Worm (Caenorhabditis elegans) whole organism, L1 larva: Measurements from ENCODE around the gene F43C11.2.

Experiments
- C04F5.9 ChIP-seq: sonication (generic microtip); optimal IDR thresholded peaks from 2 replicates; lab custom pipeline; 2016; ENCODE audit warnings: missing genetic modification characterization, missing compliant biosample characterization
- C34B4.2 ChIP-seq: sonication (generic microtip); optimal IDR thresholded peaks from 2 replicates; lab custom pipeline; 2017; ENCODE audit warnings: mild to moderate bottlenecking, missing genetic modification characterization, missing compliant biosample characterization
- ceh-82 ChIP-seq, 3 experiments: fragments of 150-350 bp in 1 of 3; sonication (generic microtip) in 2 of 3; optimal IDR thresholded peaks; 2 replicates each; lab custom pipeline; 2014 to 2017; ENCODE audit warnings: missing biosample characterization in 3 of 3, missing genetic modification characterization in 3 of 3
- ceh-88 ChIP-seq: fragments of 200-800 bp; sonication (Bioruptor generic); IDR thresholded peaks from 2 replicates; pipeline ENCODE4 v1.3.6; 2022; ENCODE audit warnings: missing genetic modification characterization, missing compliant biosample characterization
- ceh-90 ChIP-seq: sonication (generic microtip); optimal IDR thresholded peaks from 2 replicates; lab custom pipeline; 2016; ENCODE audit warnings: missing genetic modification characterization, missing compliant biosample characterization
- ces-1 ChIP-seq: fragments of 150-350 bp; optimal IDR thresholded peaks from 2 replicates; lab custom pipeline; 2014; ENCODE audit warnings: missing biosample characterization, missing genetic modification reagents, missing genetic modification characterization
- dsc-1 ChIP-seq: sonication (generic microtip); optimal IDR thresholded peaks from 2 replicates; lab custom pipeline; 2016; ENCODE audit warnings: mild to moderate bottlenecking, missing genetic modification characterization, missing compliant biosample characterization
- efl-1 ChIP-seq, 4 experiments: fragments of 150-350 bp; optimal IDR thresholded peaks in 3 of 4; peaks in 1 of 4; 1 replicate in 1 of 4; 2 replicates in 3 of 4; lab custom pipeline; 2014; ENCODE audit warnings: missing biosample characterization in 2 of 4, missing genetic modification characterization in 2 of 4, missing genetic modification reagents in 2 of 4
- egl-27 ChIP-seq, 2 experiments: fragments of 150-350 bp in 1 of 2; sonication (generic microtip); optimal IDR thresholded peaks; 3 replicates each; lab custom pipeline; 2017 to 2018; ENCODE audit warnings: missing biosample characterization in 2 of 2, missing genetic modification characterization in 2 of 2, missing genetic modification reagents in 2 of 2
- elt-2 ChIP-seq: sonication (generic microtip); optimal IDR thresholded peaks from 2 replicates; lab custom pipeline; 2016; ENCODE audit warnings: missing genetic modification characterization, mild to moderate bottlenecking, inconsistent platforms, missing compliant biosample characterization, missing genetic modification reagents
- fkh-4 ChIP-seq: sonication (generic microtip); optimal IDR thresholded peaks from 2 replicates; lab custom pipeline; 2016; ENCODE audit warnings: missing compliant biosample characterization, missing genetic modification characterization, borderline replicate concordance
- fkh-8 ChIP-seq: sonication (generic microtip); optimal IDR thresholded peaks from 2 replicates; lab custom pipeline; 2016; ENCODE audit warnings: mild to moderate bottlenecking, missing genetic modification characterization, missing compliant biosample characterization
- grh-1 ChIP-seq: fragments of 200-800 bp; sonication (Bioruptor generic); IDR thresholded peaks from 2 replicates; pipeline ENCODE4 v1.3.6; 2022; ENCODE audit warnings: missing genetic modification reagents, missing genetic modification characterization, missing compliant biosample characterization
- isw-1 ChIP-seq: fragments of 200-800 bp; sonication (Bioruptor generic); IDR thresholded peaks from 2 replicates; pipeline ENCODE4 v1.3.6; 2022; ENCODE audit warnings: missing genetic modification characterization, missing compliant biosample characterization
- lin-15B ChIP-seq: fragments of 150-350 bp; sonication (generic microtip); optimal IDR thresholded peaks from 3 replicates; lab custom pipeline; 2014; ENCODE audit warnings: missing biosample characterization, missing genetic modification characterization
- lin-35 ChIP-seq, 2 experiments: fragments of 150-350 bp; optimal IDR thresholded peaks; 2 replicates each; lab custom pipeline; 2014; ENCODE audit warnings: missing biosample characterization in 2 of 2, missing genetic modification characterization in 2 of 2, missing genetic modification reagents in 2 of 2
- lir-3 ChIP-seq: sonication (generic microtip); optimal IDR thresholded peaks from 2 replicates; lab custom pipeline; 2016; ENCODE audit warnings: mild to moderate bottlenecking, missing genetic modification characterization, moderate library complexity, missing compliant biosample characterization; ENCODE audit not compliant: poor library complexity
- lsy-2 ChIP-seq, 2 experiments: fragments of 150-350 bp; optimal IDR thresholded peaks; 2 replicates each; lab custom pipeline; 2014; ENCODE audit warnings: missing biosample characterization in 2 of 2, missing genetic modification characterization in 2 of 2
- mab-9 ChIP-seq: fragments of 200-800 bp; sonication (Bioruptor generic); IDR thresholded peaks from 2 replicates; pipeline ENCODE4 v1.3.6; 2022; ENCODE audit warnings: missing genetic modification reagents, missing genetic modification characterization, missing compliant biosample characterization
- mef-2 ChIP-seq: fragments of 150-350 bp; optimal IDR thresholded peaks from 2 replicates; lab custom pipeline; 2014; ENCODE audit warnings: missing biosample characterization, missing genetic modification characterization
- mep-1 ChIP-seq: fragments of 150-350 bp; optimal IDR thresholded peaks from 2 replicates; lab custom pipeline; 2014; ENCODE audit warnings: missing biosample characterization, missing genetic modification characterization
- nhr-12 ChIP-seq: sonication (generic microtip); optimal IDR thresholded peaks from 2 replicates; lab custom pipeline; 2017; ENCODE audit warnings: missing biosample characterization, missing genetic modification characterization
- nhr-20 ChIP-seq: sonication (generic microtip); optimal IDR thresholded peaks from 2 replicates; lab custom pipeline; 2016; ENCODE audit warnings: mild to moderate bottlenecking, missing genetic modification characterization, missing compliant biosample characterization
- nhr-71 ChIP-seq: sonication (generic microtip); optimal IDR thresholded peaks from 2 replicates; lab custom pipeline; 2016; ENCODE audit warnings: mild to moderate bottlenecking, missing genetic modification characterization, moderate library complexity, missing compliant biosample characterization
- nhr-77 ChIP-seq: fragments of 150-350 bp; optimal IDR thresholded peaks from 2 replicates; lab custom pipeline; 2014; ENCODE audit warnings: missing biosample characterization, missing genetic modification characterization
- nhr-90 ChIP-seq: sonication (generic microtip); optimal IDR thresholded peaks from 2 replicates; lab custom pipeline; 2016; ENCODE audit warnings: mild to moderate bottlenecking, missing genetic modification characterization, missing compliant biosample characterization; ENCODE audit not compliant: poor library complexity
- pqm-1 ChIP-seq: sonication (generic microtip); optimal IDR thresholded peaks from 3 replicates; lab custom pipeline; 2017; ENCODE audit warnings: missing biosample characterization, missing genetic modification characterization
- swsn-7 ChIP-seq: sonication (generic microtip); optimal IDR thresholded peaks from 2 replicates; lab custom pipeline; 2016; ENCODE audit warnings: missing genetic modification characterization, missing compliant biosample characterization
- tlp-1 ChIP-seq: fragments of 150-350 bp; optimal IDR thresholded peaks from 2 replicates; lab custom pipeline; 2014; ENCODE audit warnings: missing biosample characterization, missing genetic modification characterization
- unc-30 ChIP-seq: sonication (generic microtip); optimal IDR thresholded peaks from 2 replicates; lab custom pipeline; 2017; ENCODE audit warnings: missing biosample characterization, missing genetic modification characterization
- zag-1 ChIP-seq: fragments of 150-350 bp; optimal IDR thresholded peaks from 2 replicates; lab custom pipeline; 2014; ENCODE audit warnings: missing biosample characterization, missing genetic modification characterization
- zip-4 ChIP-seq: fragments of 200-800 bp; sonication (Bioruptor generic); optimal IDR thresholded peaks from 2 replicates; lab custom pipeline; 2018; ENCODE audit warnings: mild to moderate bottlenecking, missing genetic modification characterization, moderate library complexity, missing compliant biosample characterization
- ztf-11 ChIP-seq, 2 experiments: sonication (generic microtip); optimal IDR thresholded peaks; 2 replicates each; lab custom pipeline; 2016 to 2017; ENCODE audit warnings: missing genetic modification characterization in 2 of 2, missing biosample characterization in 1 of 2, missing compliant biosample characterization in 1 of 2

F43C11.2 gene

DNA sequence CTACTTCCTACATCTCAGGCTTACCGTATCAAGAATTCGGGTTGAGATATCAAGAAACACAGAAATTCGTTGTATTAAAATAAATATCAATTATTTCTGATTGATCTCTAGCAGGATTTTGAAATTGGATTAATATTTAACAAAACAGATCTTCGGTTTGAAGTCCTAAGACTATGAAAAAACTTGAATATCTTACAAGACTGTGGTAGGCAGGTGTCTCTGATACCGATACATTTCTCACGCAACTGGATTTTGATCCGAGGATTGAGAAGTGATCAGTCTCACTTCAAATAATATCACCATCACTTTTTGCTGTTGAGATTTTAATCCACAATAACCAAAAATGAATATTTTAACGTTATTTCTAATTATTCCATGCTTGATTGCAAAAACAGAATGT lies 7.9 kb upstream of the F43C11.2 start, which contains the start of gene F43C11.4:
Gene F43C11.4, plus strand, starts transcription at position 301 of the 400 bp plus-strand sequence.
- TF ChIP-seq pqm-1 (tag; lab: Kevin White, UChicago) (no peak), zip-4 (GFP tag; lab: Kevin White, UChicago) (no peak), ceh-88 (GFP tag; lab: Robert Waterston, UW) (no peak), lir-3 (tag; lab: Kevin White, UChicago) (no peak)

DNA sequence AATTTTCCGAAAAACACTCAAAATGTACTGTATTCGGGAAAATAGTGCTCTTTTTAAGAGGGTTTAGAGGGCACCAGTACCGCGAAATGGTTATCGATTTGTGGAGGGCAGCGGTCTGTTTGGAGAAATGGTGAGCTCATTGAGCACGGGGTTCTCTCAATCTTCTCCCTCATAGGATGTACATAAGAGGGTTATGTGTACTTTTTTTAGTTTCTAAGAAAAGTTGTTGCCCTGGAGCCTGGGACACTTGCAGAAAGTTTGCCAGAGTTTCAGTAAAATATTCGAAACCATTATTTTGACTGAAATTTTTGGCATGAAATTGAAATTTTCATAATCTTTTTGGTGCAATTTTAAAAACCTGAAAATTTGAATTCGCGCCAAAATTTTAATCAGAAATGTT lies 2.0 kb upstream of the F43C11.2 start, which contains the start of gene F43C11.10:
Gene F43C11.10, minus strand, starts transcription at position 101 of the 400 bp plus-strand sequence.
- TF ChIP-seq nhr-77 (tag; lab: Kevin White, UChicago), result no peak
- TF ChIP-seq lin-15B (tag; lab: Kevin White, UChicago), result no peak
- no peak for TF ChIP-seq lsy-2 (tag; optimal IDR thresholded peaks at IDR 0.05; lab: Kevin White, UChicago)
- TF ChIP-seq dsc-1 (tag; lab: Kevin White, UChicago), result no peak
- no peak for TF ChIP-seq fkh-8
- TF ChIP-seq ceh-90 (tag; lab: Kevin White, UChicago), result no peak
- no peak for TF ChIP-seq elt-2 (tag; lab: Kevin White, UChicago)
- no peak for TF ChIP-seq zip-4 (GFP tag; lab: Kevin White, UChicago)
- no peak for TF ChIP-seq tlp-1 (tag; lab: Kevin White, UChicago)
- TF ChIP-seq lin-35 (GFP tag; optimal IDR thresholded peaks at IDR 0.05; lab: Kevin White, UChicago), result no peak
- no peak for TF ChIP-seq ztf-11 (tag; optimal IDR thresholded peaks at IDR 0.05; lab: Kevin White, UChicago)
- TF ChIP-seq swsn-7 (tag; lab: Kevin White, UChicago), result no peak
- no peak for TF ChIP-seq mab-9 (GFP tag; lab: Robert Waterston, UW)
- TF ChIP-seq isw-1 (GFP tag; lab: Robert Waterston, UW), result no peak
- no peak for TF ChIP-seq zag-1 (tag; lab: Kevin White, UChicago)
- no peak for TF ChIP-seq egl-27 (tag; optimal IDR thresholded peaks at IDR 0.05; lab: Kevin White, UChicago)
- TF ChIP-seq nhr-12 (tag; lab: Kevin White, UChicago), result no peak
- no peak for TF ChIP-seq C04F5.9
- TF ChIP-seq nhr-71, result no peak
- no peak for TF ChIP-seq nhr-90 (tag; lab: Kevin White, UChicago)

DNA sequence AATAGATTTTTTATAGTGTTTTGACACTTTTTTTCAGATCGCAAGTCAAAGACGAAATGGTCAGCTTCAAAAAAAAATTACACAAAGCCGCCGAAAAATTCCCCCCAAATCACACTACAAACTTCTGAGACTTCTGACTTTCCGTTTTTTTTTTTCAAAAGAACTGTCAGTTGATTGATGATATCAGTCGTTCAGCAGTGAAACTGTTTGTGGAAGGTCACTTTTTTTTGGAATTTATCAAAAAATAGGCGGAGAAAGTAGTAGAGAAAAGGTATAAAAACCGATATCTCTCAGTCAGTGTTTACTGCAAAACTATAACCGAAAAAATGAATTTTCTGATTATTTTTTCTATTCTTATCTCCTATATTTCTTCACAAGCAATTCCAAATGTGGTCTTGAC lies 1.6 kb upstream of the F43C11.2 start, which contains the start of gene F43C11.3:
Gene F43C11.3, plus strand, starts transcription at position 301 of the 400 bp plus-strand sequence.
- TF ChIP-seq zip-4 (GFP tag; lab: Kevin White, UChicago) (no peak), ces-1 (GFP tag; lab: Kevin White, UChicago) (no peak)
- TF ChIP-seq, all 84 proteins: peak for 0

DNA sequence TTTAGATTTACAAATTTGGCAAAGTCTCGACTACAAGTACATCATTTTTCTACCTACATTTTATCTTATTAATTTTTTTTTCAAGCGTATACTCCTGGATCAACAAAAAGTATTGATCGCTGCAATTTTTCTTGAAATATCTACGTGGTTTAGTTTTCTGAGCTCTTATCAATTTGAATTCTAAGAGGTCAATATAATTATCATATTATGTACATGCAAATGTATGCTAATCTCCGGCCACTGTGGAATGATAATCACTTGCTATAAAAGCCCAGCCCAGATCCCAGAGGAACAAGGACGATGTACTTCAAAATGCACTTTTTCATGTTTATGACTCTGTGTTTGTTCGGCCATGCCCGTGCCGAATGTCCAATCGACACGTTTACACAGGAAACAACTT lies 2.2 kb downstream of the F43C11.2 start, which contains the start of gene F43C11.1:
Gene F43C11.1, plus strand, starts transcription at position 301 of the 400 bp plus-strand sequence.
- TF ChIP-seq ceh-82 (tag; optimal IDR thresholded peaks at IDR 0.05; lab: Kevin White, UChicago), result no peak
- TF ChIP-seq fkh-4 (tag; lab: Kevin White, UChicago), result no peak
- TF ChIP-seq mep-1, result no peak
- no peak for TF ChIP-seq unc-30 (tag; lab: Kevin White, UChicago)
- no peak for TF ChIP-seq lin-35 (GFP tag; optimal IDR thresholded peaks at IDR 0.05; lab: Kevin White, UChicago)
- no peak for TF ChIP-seq lsy-2 (tag; optimal IDR thresholded peaks at IDR 0.05; lab: Kevin White, UChicago)
- TF ChIP-seq, all 84 proteins: peak for 0

DNA sequence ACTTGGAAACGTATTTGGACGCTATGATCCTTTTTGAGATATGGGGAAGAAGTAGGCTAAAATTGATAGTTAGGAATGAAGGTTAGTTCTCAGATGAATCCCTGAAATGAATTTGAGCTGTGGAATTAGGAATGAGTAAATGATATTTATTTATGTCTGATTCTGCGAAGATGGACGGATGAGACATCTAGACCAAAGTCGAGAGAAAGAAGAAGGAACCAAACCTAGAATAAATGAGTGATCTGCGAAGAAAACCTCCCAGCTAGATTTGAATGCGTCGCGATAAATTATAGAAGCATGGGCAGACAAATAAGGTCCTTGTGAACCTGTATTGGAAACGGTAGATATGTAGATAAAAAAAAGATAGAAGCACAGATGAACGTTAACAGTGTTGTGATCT lies 5.4 kb downstream of the F43C11.2 start, which contains the start of gene F43C11.16:
Gene F43C11.16, minus strand, starts transcription at position 101 of the 400 bp plus-strand sequence.
- no peak for TF ChIP-seq efl-1 (optimal IDR thresholded peaks at IDR 0.05; lab: Kevin White, UChicago)
- TF ChIP-seq efl-1 (GFP tag; optimal IDR thresholded peaks at IDR 0.05 in 1 of 2; lab: Kevin White, UChicago), result peak in 1 of 2 experiments; percentile 18
- no peak for TF ChIP-seq grh-1 (GFP tag; lab: Robert Waterston, UW)
- no peak for TF ChIP-seq mef-2 (tag; lab: Kevin White, UChicago)
- no peak for TF ChIP-seq dsc-1 (tag; lab: Kevin White, UChicago)
- TF ChIP-seq C34B4.2 (tag; lab: Kevin White, UChicago), result no peak
- TF ChIP-seq nhr-20, result no peak
